Fruit fly (Drosophila melanogaster) whole organism, wandering third instar larva: ENCODE data around the gene mask.

Experiments
- Abd-B ChIP-seq: fragments of >200 bp; optimal IDR thresholded peaks from 2 replicates; lab custom pipeline; 2017; ENCODE audit warnings: missing biosample characterization, missing genetic modification characterization
- CG32264 ChIP-seq: fragments of 200-800 bp; sonication (Bioruptor generic); optimal IDR thresholded peaks from 2 replicates; lab custom pipeline; 2016; ENCODE audit warnings: missing biosample characterization, missing genetic modification characterization
- CG9705 ChIP-seq: fragments of 200-800 bp; sonication (Bioruptor generic); optimal IDR thresholded peaks from 2 replicates; lab custom pipeline; 2018; ENCODE audit warnings: missing biosample characterization, mild to moderate bottlenecking, missing genetic modification characterization
- CrebA ChIP-seq: fragments of 200-800 bp; sonication (Bioruptor generic); optimal IDR thresholded peaks from 2 replicates; lab custom pipeline; 2016; ENCODE audit warnings: missing biosample characterization, mild to moderate bottlenecking, missing genetic modification characterization, borderline replicate concordance
- Dfd ChIP-seq: fragments of >200 bp; optimal IDR thresholded peaks from 2 replicates; lab custom pipeline; 2017; ENCODE audit warnings: missing biosample characterization, missing genetic modification characterization
- Dif ChIP-seq: fragments of 200-275, 200-300 bp; sonication (Bioruptor generic); optimal IDR thresholded peaks from 2 replicates; lab custom pipeline; 2018; ENCODE audit warnings: missing biosample characterization, missing genetic modification characterization; ENCODE audit not compliant: partially characterized antibody
- GATAd ChIP-seq: sonication (Bioruptor generic); optimal IDR thresholded peaks from 2 replicates; lab custom pipeline; 2016; ENCODE audit warnings: missing biosample characterization, missing genetic modification characterization
- HLH106 ChIP-seq: fragments of 200-800 bp; optimal IDR thresholded peaks from 3 replicates; lab custom pipeline; 2019; ENCODE audit warnings: missing biosample characterization, mild to moderate bottlenecking, missing genetic modification characterization, moderate library complexity
- Hnf4 ChIP-seq: fragments of 200-800 bp; sonication (Bioruptor generic); optimal IDR thresholded peaks from 2 replicates; lab custom pipeline; 2016; ENCODE audit warnings: missing biosample characterization, mild to moderate bottlenecking, missing genetic modification characterization
- Hr78 ChIP-seq: fragments of >200 bp; optimal IDR thresholded peaks from 2 replicates; lab custom pipeline; 2017; ENCODE audit warnings: missing biosample characterization, missing genetic modification characterization
- Hr83 ChIP-seq: fragments of 200-300 bp; sonication (Bioruptor generic); optimal IDR thresholded peaks from 2 replicates; lab custom pipeline; 2016; ENCODE audit warnings: missing biosample characterization, mild to moderate bottlenecking, missing genetic modification characterization, moderate library complexity; ENCODE audit not compliant: poor library complexity, severe bottlenecking
- Jra ChIP-seq: sonication (Bioruptor generic); optimal IDR thresholded peaks from 2 replicates; lab custom pipeline; 2016; ENCODE audit warnings: missing biosample characterization, missing genetic modification characterization
- Mio ChIP-seq: sonication (Bioruptor generic); optimal IDR thresholded peaks from 2 replicates; lab custom pipeline; 2016; ENCODE audit warnings: missing biosample characterization, missing genetic modification characterization
- Myc ChIP-seq: fragments of >200 bp; optimal IDR thresholded peaks from 2 replicates; lab custom pipeline; 2017
- N ChIP-seq: fragments of >200 bp; optimal IDR thresholded peaks from 2 replicates; lab custom pipeline; 2018; ENCODE audit warnings: missing biosample characterization, missing external identifiers, missing genetic modification characterization
- OdsH ChIP-seq: fragments of 200-800 bp; sonication (Bioruptor generic); optimal IDR thresholded peaks from 2 replicates; lab custom pipeline; 2016; ENCODE audit warnings: missing biosample characterization, mild to moderate bottlenecking, missing genetic modification characterization
- Rel ChIP-seq, 2 experiments: fragments of 200-800 bp; sonication (Bioruptor generic) in 1 of 2; optimal IDR thresholded peaks; 2 replicates in 1 of 2; 3 replicates in 1 of 2; lab custom pipeline; 2016 to 2019; ENCODE audit warnings: mild to moderate bottlenecking in 2 of 2, missing biosample characterization in 2 of 2, missing genetic modification characterization in 2 of 2, moderate library complexity in 1 of 2
- Sp1 ChIP-seq: fragments of 200-800 bp; sonication (Bioruptor generic); optimal IDR thresholded peaks from 3 replicates; lab custom pipeline; 2019; ENCODE audit warnings: missing biosample characterization, mild to moderate bottlenecking, missing genetic modification characterization, moderate library complexity
- Vsx2 ChIP-seq: fragments of 200-300, 225-300 bp; sonication (Bioruptor generic); optimal IDR thresholded peaks from 2 replicates; lab custom pipeline; 2018; ENCODE audit warnings: missing biosample characterization, missing genetic modification characterization; ENCODE audit not compliant: partially characterized antibody
- br ChIP-seq: fragments of 200-800 bp; sonication (Bioruptor generic); optimal IDR thresholded peaks from 2 replicates; lab custom pipeline; 2016; ENCODE audit warnings: missing biosample characterization, missing genetic modification characterization
- brk ChIP-seq: fragments of 200-800 bp; sonication (Bioruptor generic); optimal IDR thresholded peaks from 2 replicates; lab custom pipeline; 2016; ENCODE audit warnings: missing biosample characterization, mild to moderate bottlenecking, missing genetic modification characterization
- dl ChIP-seq, 2 experiments: fragments of 175-275, 200-275 bp in 1 of 2; fragments of 200-275 bp in 1 of 2; sonication (Bioruptor generic); optimal IDR thresholded peaks; lab custom pipeline; 2018; ENCODE audit warnings: mild to moderate bottlenecking in 2 of 2, missing biosample characterization in 2 of 2, missing genetic modification characterization in 2 of 2, moderate library complexity in 2 of 2; ENCODE audit not compliant: partially characterized antibody in 2 of 2, insufficient read depth in 1 of 2
- dmrt93B ChIP-seq: fragments of 200-800 bp; sonication (Bioruptor generic); optimal IDR thresholded peaks from 2 replicates; lab custom pipeline; 2018; ENCODE audit warnings: missing biosample characterization, mild to moderate bottlenecking, missing genetic modification characterization
- dsf ChIP-seq: sonication (Bioruptor generic); optimal IDR thresholded peaks from 2 replicates; lab custom pipeline; 2016; ENCODE audit warnings: missing biosample characterization, missing genetic modification characterization, borderline replicate concordance
- ey ChIP-seq: fragments of 200-800 bp; sonication (Bioruptor generic); optimal IDR thresholded peaks from 2 replicates; lab custom pipeline; 2016; ENCODE audit warnings: missing biosample characterization, missing genetic modification characterization
- foxo ChIP-seq, 2 experiments: fragments of 200-800 bp; sonication (Bioruptor generic); optimal IDR thresholded peaks; 2 replicates in 1 of 2; 3 replicates in 1 of 2; lab custom pipeline; 2016 to 2017; ENCODE audit warnings: missing biosample characterization in 2 of 2, missing genetic modification characterization in 2 of 2
- fru ChIP-seq: fragments of 200-800 bp; sonication (Bioruptor generic); optimal IDR thresholded peaks from 3 replicates; lab custom pipeline; 2016; ENCODE audit warnings: missing biosample characterization, mild to moderate bottlenecking, missing genetic modification characterization
- h ChIP-seq: fragments of 200-800 bp; sonication (Bioruptor generic); optimal IDR thresholded peaks from 3 replicates; lab custom pipeline; 2016; ENCODE audit warnings: missing biosample characterization, mild to moderate bottlenecking, missing genetic modification characterization
- jim ChIP-seq: fragments of 175-275, 200-325 bp; sonication (Bioruptor generic); optimal IDR thresholded peaks from 2 replicates; lab custom pipeline; 2016; ENCODE audit warnings: missing biosample characterization, mild to moderate bottlenecking, missing genetic modification characterization
- lola ChIP-seq: fragments of >200 bp; optimal IDR thresholded peaks from 2 replicates; lab custom pipeline; 2017; ENCODE audit warnings: missing biosample characterization, missing genetic modification characterization
- pan ChIP-seq: fragments of >200 bp; optimal IDR thresholded peaks from 2 replicates; lab custom pipeline; 2017
- psq ChIP-seq: fragments of 200-800 bp; sonication (Bioruptor generic); optimal IDR thresholded peaks from 3 replicates; lab custom pipeline; 2017; ENCODE audit warnings: missing biosample characterization, mild to moderate bottlenecking, missing genetic modification characterization, moderate library complexity
- rgr ChIP-seq: fragments of 200-800 bp; sonication (Bioruptor generic); optimal IDR thresholded peaks from 3 replicates; lab custom pipeline; 2016; ENCODE audit warnings: missing biosample characterization, mild to moderate bottlenecking, missing genetic modification characterization
- sage ChIP-seq: fragments of 200-800 bp; sonication (Bioruptor generic); optimal IDR thresholded peaks from 2 replicates; lab custom pipeline; 2016; ENCODE audit warnings: missing biosample characterization, mild to moderate bottlenecking, missing genetic modification characterization
- sv ChIP-seq: fragments of 200-800 bp; sonication (Bioruptor generic); optimal IDR thresholded peaks from 3 replicates; lab custom pipeline; 2016; ENCODE audit warnings: missing biosample characterization, missing genetic modification characterization
- tai ChIP-seq: sonication (Bioruptor generic); optimal IDR thresholded peaks from 2 replicates; lab custom pipeline; 2016; ENCODE audit warnings: missing biosample characterization, missing genetic modification characterization
- usp ChIP-seq: fragments of >200 bp; optimal IDR thresholded peaks from 2 replicates; lab custom pipeline; 2017; ENCODE audit warnings: missing biosample characterization, missing genetic modification characterization
- woc ChIP-seq: sonication (Bioruptor generic); optimal IDR thresholded peaks from 2 replicates; lab custom pipeline; 2016; ENCODE audit warnings: missing biosample characterization, mild to moderate bottlenecking, missing genetic modification characterization

mask gene

dm6 chr3R:24204022-24204421 is 26.3 kb upstream of the mask start:
- TF ChIP-seq tai (no peak), dl (GFP tag; optimal IDR thresholded peaks at IDR 0.05; lab: Kevin White, UChicago; ENCODE audit: insufficient read depth in 1 of 2, partially characterized antibody in 2 of 2) (no peak), CG32264 (GFP tag; lab: Kevin White, UChicago) (no peak), Hnf4 (GFP tag; lab: Kevin White, UChicago) (no peak), sv (no peak), psq (GFP tag; lab: Kevin White, UChicago) (no peak), CrebA (no peak), Dif (no peak), fru (GFP tag; lab: Kevin White, UChicago) (no peak), usp (GFP tag; lab: Kevin White, UChicago) (no peak), rgr (GFP tag; lab: Kevin White, UChicago) (no peak), Hr83 (no peak)

- TF ChIP-seq foxo (GFP tag; optimal IDR thresholded peaks at IDR 0.05; lab: Kevin White, UChicago): no peak
- no peak for TF ChIP-seq Vsx2 (GFP tag; lab: Kevin White, UChicago)
- TF ChIP-seq GATAd (GFP tag; lab: Kevin White, UChicago): no peak
- TF ChIP-seq br (GFP tag; lab: Kevin White, UChicago): no peak
- TF ChIP-seq fru (GFP tag; lab: Kevin White, UChicago): no peak
- no peak for TF ChIP-seq brk (GFP tag; lab: Kevin White, UChicago)
- TF ChIP-seq Jra (GFP tag; lab: Kevin White, UChicago): no peak
- no peak for TF ChIP-seq psq (GFP tag; lab: Kevin White, UChicago)
- TF ChIP-seq woc (GFP tag; lab: Kevin White, UChicago): no peak
Observed at dm6 chr3R:24205234-24205894, 25.0 kb upstream of the mask start.

- no peak for TF ChIP-seq jim
- TF ChIP-seq OdsH (GFP tag; lab: Kevin White, UChicago): peak; percentile 23
- no peak for TF ChIP-seq Abd-B
- TF ChIP-seq woc (GFP tag; lab: Kevin White, UChicago): no peak
- no peak for TF ChIP-seq br (GFP tag; lab: Kevin White, UChicago)
- TF ChIP-seq foxo (GFP tag; optimal IDR thresholded peaks at IDR 0.05; lab: Kevin White, UChicago): peak in 1 of 2 experiments; percentile 53
- peak; percentile 27 for TF ChIP-seq HLH106
- no peak for TF ChIP-seq brk (GFP tag; lab: Kevin White, UChicago)
- no peak for TF ChIP-seq Hr83
- TF ChIP-seq dl (GFP tag; optimal IDR thresholded peaks at IDR 0.05; lab: Kevin White, UChicago; ENCODE audit: insufficient read depth in 1 of 2, partially characterized antibody in 2 of 2): no peak
- TF ChIP-seq dmrt93B (GFP tag; lab: Kevin White, UChicago): peak; percentile 50
- no peak for TF ChIP-seq GATAd (GFP tag; lab: Kevin White, UChicago)
- TF ChIP-seq Vsx2 (GFP tag; lab: Kevin White, UChicago): no peak
- TF ChIP-seq Sp1 (GFP tag; lab: Kevin White, UChicago): peak; percentile 43
- TF ChIP-seq h (GFP tag; lab: Kevin White, UChicago): no peak
- no peak for TF ChIP-seq Hr78 (GFP tag; lab: Kevin White, UChicago)
- TF ChIP-seq pan: peak; percentile 54
- TF ChIP-seq Rel (GFP tag; optimal IDR thresholded peaks at IDR 0.05; lab: Kevin White, UChicago): no peak
- no peak for TF ChIP-seq Rel (tag; optimal IDR thresholded peaks at IDR 0.05; lab: Kevin White, UChicago)
- TF ChIP-seq sv: no peak
- no peak for TF ChIP-seq sage
- TF ChIP-seq CrebA: no peak
- TF ChIP-seq N (GFP tag; lab: Kevin White, UChicago): no peak
- peak; percentile 19 for TF ChIP-seq rgr (GFP tag; lab: Kevin White, UChicago)
- no peak for TF ChIP-seq fru (GFP tag; lab: Kevin White, UChicago)
- TF ChIP-seq lola: no peak
- no peak for TF ChIP-seq Dif
- TF ChIP-seq usp (GFP tag; lab: Kevin White, UChicago): no peak
- TF ChIP-seq dsf: no peak
- TF ChIP-seq Mio: no peak
- peak; percentile 41 for TF ChIP-seq psq (GFP tag; lab: Kevin White, UChicago)
- no peak for TF ChIP-seq ey (GFP tag; lab: Kevin White, UChicago)
- TF ChIP-seq Dfd (GFP tag; lab: Kevin White, UChicago): no peak
- no peak for TF ChIP-seq Jra (GFP tag; lab: Kevin White, UChicago)
- TF ChIP-seq Hnf4 (GFP tag; lab: Kevin White, UChicago): no peak
- TF ChIP-seq Myc (lab: Kevin White, UChicago): no peak
- TF ChIP-seq tai: no peak
- no peak for TF ChIP-seq CG9705
- TF ChIP-seq CG32264 (GFP tag; lab: Kevin White, UChicago): no peak
- TF ChIP-seq, all 38 proteins: peak for 8
Observed at dm6 chr3R:24205935-24206334, 24.4 kb upstream of the mask start.
